ENCODE assay signal across 1 fruit fly cellular context in the genomic region with DNA sequence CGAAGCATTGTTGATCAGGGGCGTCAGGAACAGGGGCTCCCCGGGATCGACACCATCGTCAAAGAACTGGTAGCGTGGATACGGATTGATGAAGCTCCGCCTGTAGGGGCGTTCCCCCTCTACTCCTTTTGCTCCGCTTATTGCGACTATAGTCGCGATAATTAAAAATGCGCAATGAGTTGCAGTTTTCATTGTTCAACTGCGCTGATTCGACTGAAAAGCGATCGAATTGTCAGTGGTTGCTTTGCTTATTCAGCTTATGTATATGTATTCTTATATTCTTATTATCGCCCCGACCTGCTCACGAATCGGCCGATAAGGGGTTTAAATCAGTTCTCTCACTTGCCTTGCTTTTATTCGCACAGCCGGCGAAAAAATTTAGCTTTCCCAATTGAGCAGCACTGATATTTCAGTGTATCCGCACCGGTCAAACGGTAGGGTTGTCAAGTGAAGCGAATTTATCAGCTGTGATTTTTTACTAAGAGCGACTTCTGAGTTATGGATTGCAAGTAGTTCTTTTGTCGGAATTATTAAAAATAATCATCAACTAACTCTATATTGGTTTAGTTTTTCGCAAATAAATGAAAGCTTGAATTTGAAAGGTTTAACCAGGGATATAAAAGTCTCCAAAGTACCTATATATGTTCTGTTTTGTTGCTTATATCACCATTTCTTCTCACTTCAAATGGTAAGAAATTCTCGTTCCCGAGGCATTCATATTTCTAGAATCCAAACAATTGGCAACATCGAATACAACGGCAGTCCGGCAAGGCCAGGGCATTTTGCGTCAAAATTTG.
TF ChIP-seq lines count a peak whose summit lies in the region.

A gene (minus strand): TSS at position 415 of the 797 bp plus-strand sequence.
A gene (plus strand): TSS at position 518 of the 797 bp plus-strand sequence.

TF ChIP-seq in whole organism, embryonic, 481 proteins besides CTCF, POLR2A, EP300 and RAD21 (continued from another document and continues in another):
- no peak for TF ChIP-seq nerfin-2 (GFP tag; IDR thresholded peaks at IDR 0.05; lab: Robert Waterston, UW; ENCODE audit: partially characterized antibody)
- TF ChIP-seq oc (tag; optimal IDR thresholded peaks at IDR 0.05; lab: Kevin White, UChicago): no peak
- peak; percentile 67 for TF ChIP-seq CG4617 (GFP tag; optimal IDR thresholded peaks at IDR 0.05; lab: Kevin White, UChicago; ENCODE audit: borderline replicate concordance)
- peak; percentile 81 for TF ChIP-seq grau (tag; optimal IDR thresholded peaks at IDR 0.05; lab: Kevin White, UChicago)
- peak; percentile 83 for TF ChIP-seq al (GFP tag; IDR thresholded peaks at IDR 0.05; lab: Robert Waterston, UW)
- peak; percentile 38 for TF ChIP-seq Camta (GFP tag; optimal IDR thresholded peaks at IDR 0.05; lab: Kevin White, UChicago)
- TF ChIP-seq slbo (GFP tag; IDR thresholded peaks at IDR 0.05; lab: Robert Waterston, UW): peak; percentile 75
- no peak for TF ChIP-seq ap (GFP tag; IDR thresholded peaks at IDR 0.05; lab: Robert Waterston, UW)
- no peak for TF ChIP-seq ham (GFP tag; IDR thresholded peaks at IDR 0.05; lab: Robert Waterston, UW)
- peak; percentile 70 for TF ChIP-seq Oli (tag; optimal IDR thresholded peaks at IDR 0.05; lab: Kevin White, UChicago)
- TF ChIP-seq inv (GFP tag; IDR thresholded peaks at IDR 0.05; lab: Robert Waterston, UW; ENCODE audit: partially characterized antibody): no peak
- TF ChIP-seq lov (optimal IDR thresholded peaks at IDR 0.05; lab: Kevin White, UChicago): no peak
- no peak for TF ChIP-seq lov (GFP tag; IDR thresholded peaks at IDR 0.05; lab: Robert Waterston, UW)
- peak; percentile 68 for TF ChIP-seq CG30431 (GFP tag; optimal IDR thresholded peaks at IDR 0.05; lab: Kevin White, UChicago)
- TF ChIP-seq CG1792 (GFP tag; optimal IDR thresholded peaks at IDR 0.05; lab: Kevin White, UChicago): peak; percentile 36
- peak; percentile 69 for TF ChIP-seq CG14667 (GFP tag; IDR thresholded peaks at IDR 0.05; lab: Robert Waterston, UW)
- TF ChIP-seq lola (GFP tag; optimal IDR thresholded peaks at IDR 0.05; lab: Kevin White, UChicago): peak in 1 of 3 experiments; percentile 62
- TF ChIP-seq Eip74EF (GFP tag; optimal IDR thresholded peaks at IDR 0.05; lab: Kevin White, UChicago): no peak
- peak; percentile 83 for TF ChIP-seq nmo (GFP tag; optimal IDR thresholded peaks at IDR 0.05; lab: Kevin White, UChicago)
- TF ChIP-seq tap (tag; optimal IDR thresholded peaks at IDR 0.05; lab: Kevin White, UChicago): no peak
- TF ChIP-seq CG8924 (tag; optimal IDR thresholded peaks at IDR 0.05; lab: Kevin White, UChicago): peak; percentile 70
- peak; percentile 55 for TF ChIP-seq E2f2 (GFP tag; IDR thresholded peaks at IDR 0.05; lab: Robert Waterston, UW)
- no peak; the same call in 1 of the 3 replicates for TF ChIP-seq zfh1 (GFP tag; IDR thresholded peaks at IDR 0.05; lab: Robert Waterston, UW)
- TF ChIP-seq ind (GFP tag; optimal IDR thresholded peaks at IDR 0.05; lab: Kevin White, UChicago): peak; percentile 81
- TF ChIP-seq CG30020 (tag; optimal IDR thresholded peaks at IDR 0.05; lab: Kevin White, UChicago): peak; percentile 68
- peak; percentile 63 for TF ChIP-seq CG10209 (GFP tag; optimal IDR thresholded peaks at IDR 0.05; lab: Kevin White, UChicago)
- no peak for TF ChIP-seq amos (GFP tag; IDR thresholded peaks at IDR 0.05; lab: Robert Waterston, UW; ENCODE audit: partially characterized antibody)
- TF ChIP-seq pita (GFP tag; optimal IDR thresholded peaks at IDR 0.05; lab: Kevin White, UChicago): no peak
- TF ChIP-seq CG2678 (tag; optimal IDR thresholded peaks at IDR 0.05; lab: Kevin White, UChicago): peak; percentile 82
- TF ChIP-seq CG12769 (tag; optimal IDR thresholded peaks at IDR 0.05; lab: Kevin White, UChicago): no peak
- TF ChIP-seq CG14860 (GFP tag; IDR thresholded peaks at IDR 0.05; lab: Robert Waterston, UW; ENCODE audit: partially characterized antibody): no peak
- peak; percentile 33; the same call in 1 of the 2 replicates for TF ChIP-seq sens-2 (GFP tag; IDR thresholded peaks at IDR 0.05; lab: Robert Waterston, UW)
- peak; percentile 68 for TF ChIP-seq CG18619 (GFP tag; optimal IDR thresholded peaks at IDR 0.05; lab: Kevin White, UChicago)
- peak; percentile 58 for TF ChIP-seq CG17385 (GFP tag; optimal IDR thresholded peaks at IDR 0.05; lab: Kevin White, UChicago)
- peak; percentile 72 for TF ChIP-seq E2f1 (GFP tag; IDR thresholded peaks at IDR 0.05; lab: Robert Waterston, UW)
- peak; percentile 87 for TF ChIP-seq zf30C (GFP tag; optimal IDR thresholded peaks at IDR 0.05; lab: Kevin White, UChicago)
- 0 out of 2 replicates have a peak, but pooled peaks have one; percentile 37 for TF ChIP-seq seq (GFP tag; IDR thresholded peaks at IDR 0.05; lab: Robert Waterston, UW)
- peak in 1 of 3 experiments; percentile 14 for TF ChIP-seq Stat92E (GFP tag; optimal IDR thresholded peaks at IDR 0.05; lab: Kevin White, UChicago)
- no peak for TF ChIP-seq Hand (GFP tag; optimal IDR thresholded peaks at IDR 0.05; lab: Kevin White, UChicago)
- TF ChIP-seq BtbVII (GFP tag; optimal IDR thresholded peaks at IDR 0.05; lab: Kevin White, UChicago): peak; percentile 53
- TF ChIP-seq CG4424 (GFP tag; optimal IDR thresholded peaks at IDR 0.05; lab: Kevin White, UChicago): peak; percentile 76
- peak; percentile 84 for TF ChIP-seq CG2712 (tag; optimal IDR thresholded peaks at IDR 0.05; lab: Kevin White, UChicago)
- TF ChIP-seq chinmo (GFP tag; IDR thresholded peaks at IDR 0.05; lab: Robert Waterston, UW; ENCODE audit: partially characterized antibody): no peak
- TF ChIP-seq dimm (GFP tag; IDR thresholded peaks at IDR 0.05; lab: Robert Waterston, UW): no peak
- TF ChIP-seq CG13287 (GFP tag; IDR thresholded peaks at IDR 0.05; lab: Robert Waterston, UW; ENCODE audit: partially characterized antibody): peak; percentile 58; the same call in 1 of the 2 replicates
- TF ChIP-seq CG17186 (GFP tag; optimal IDR thresholded peaks at IDR 0.05; lab: Kevin White, UChicago): peak; percentile 39
- TF ChIP-seq CG3726 (GFP tag; IDR thresholded peaks at IDR 0.05; lab: Robert Waterston, UW): no peak; the same call in 2 of the 3 replicates
- no peak for TF ChIP-seq zen2 (GFP tag; IDR thresholded peaks at IDR 0.05; lab: Robert Waterston, UW; ENCODE audit: partially characterized antibody)
- no peak for TF ChIP-seq CG2889 (GFP tag; IDR thresholded peaks at IDR 0.05; lab: Robert Waterston, UW)
- TF ChIP-seq vvl (GFP tag; IDR thresholded peaks at IDR 0.05; lab: Robert Waterston, UW): peak; percentile 71; the same call in 1 of the 2 replicates
- peak; percentile 63 for TF ChIP-seq Elba2 (GFP tag; optimal IDR thresholded peaks at IDR 0.05; lab: Kevin White, UChicago)
- TF ChIP-seq unpg (GFP tag; optimal IDR thresholded peaks at IDR 0.05; lab: Kevin White, UChicago): peak; percentile 68
- TF ChIP-seq ro (GFP tag; IDR thresholded peaks at IDR 0.05; lab: Robert Waterston, UW): 0 out of 2 replicates have a peak, but pooled peaks have one; percentile 12
- TF ChIP-seq CG16815 (GFP tag; optimal IDR thresholded peaks at IDR 0.05; lab: Kevin White, UChicago): peak; percentile 54
- no peak for TF ChIP-seq Dip2 (GFP tag; IDR thresholded peaks at IDR 0.05; lab: Robert Waterston, UW)
- TF ChIP-seq tna (GFP tag; IDR thresholded peaks at IDR 0.05; lab: Robert Waterston, UW; ENCODE audit: partially characterized antibody): 0 out of 2 replicates have a peak, but pooled peaks have one; percentile 46
- peak; percentile 66 for TF ChIP-seq HmgZ (tag; optimal IDR thresholded peaks at IDR 0.05; lab: Kevin White, UChicago)
- no peak for TF ChIP-seq CG15073 (GFP tag; optimal IDR thresholded peaks at IDR 0.05; lab: Kevin White, UChicago)
- TF ChIP-seq CG42726 (GFP tag; IDR thresholded peaks at IDR 0.05; lab: Robert Waterston, UW; ENCODE audit: partially characterized antibody): no peak
- TF ChIP-seq az2 (GFP tag; optimal IDR thresholded peaks at IDR 0.05; lab: Kevin White, UChicago): peak; percentile 64
- TF ChIP-seq CG9932 (GFP tag; IDR thresholded peaks at IDR 0.05; lab: Robert Waterston, UW): peak; percentile 71
- no peak for TF ChIP-seq Dfd (GFP tag; optimal IDR thresholded peaks at IDR 0.05; lab: Kevin White, UChicago)
- peak; percentile 51 for TF ChIP-seq CG12071 (GFP tag; optimal IDR thresholded peaks at IDR 0.05; lab: Kevin White, UChicago)
- TF ChIP-seq CG15601 (tag; optimal IDR thresholded peaks at IDR 0.05; lab: Kevin White, UChicago): peak; percentile 70
- TF ChIP-seq CG33557 (GFP tag; optimal IDR thresholded peaks at IDR 0.05; lab: Kevin White, UChicago): peak; percentile 62
- 0 out of 2 replicates have a peak, but pooled peaks have one; percentile 35 for TF ChIP-seq peb (GFP tag; IDR thresholded peaks at IDR 0.05; lab: Robert Waterston, UW)
- peak; percentile 61 for TF ChIP-seq CG10979 (tag; optimal IDR thresholded peaks at IDR 0.05; lab: Kevin White, UChicago)
- TF ChIP-seq jing (GFP tag; optimal IDR thresholded peaks at IDR 0.05; lab: Kevin White, UChicago): peak; percentile 23
- TF ChIP-seq CG8478 (optimal IDR thresholded peaks at IDR 0.05; lab: Kevin White, UChicago): no peak
- TF ChIP-seq CG33213 (GFP tag; optimal IDR thresholded peaks at IDR 0.05; lab: Kevin White, UChicago): peak; percentile 69
- TF ChIP-seq CG1832 (GFP tag; optimal IDR thresholded peaks at IDR 0.05; lab: Kevin White, UChicago): no peak
- no peak for TF ChIP-seq Ravus (GFP tag; IDR thresholded peaks at IDR 0.05; lab: Robert Waterston, UW)
- no peak for TF ChIP-seq CG1603 (tag; optimal IDR thresholded peaks at IDR 0.05; lab: Kevin White, UChicago)
- peak; percentile 59 for TF ChIP-seq CG32772 (GFP tag; IDR thresholded peaks at IDR 0.05; lab: Robert Waterston, UW)
- peak; percentile 57 for TF ChIP-seq Six4 (GFP tag; optimal IDR thresholded peaks at IDR 0.05; lab: Kevin White, UChicago)
- TF ChIP-seq CG7556 (GFP tag; optimal IDR thresholded peaks at IDR 0.05; lab: Kevin White, UChicago): peak; percentile 70
- peak; percentile 50 for TF ChIP-seq Fer2 (tag; optimal IDR thresholded peaks at IDR 0.05; lab: Kevin White, UChicago)
- TF ChIP-seq Hr3 (GFP tag; optimal IDR thresholded peaks at IDR 0.05; lab: Kevin White, UChicago): peak; percentile 72
- peak; percentile 82 for TF ChIP-seq CG7372 (GFP tag; IDR thresholded peaks at IDR 0.05; lab: Robert Waterston, UW)
- TF ChIP-seq CG4328 (GFP tag; optimal IDR thresholded peaks at IDR 0.05; lab: Kevin White, UChicago): peak; percentile 68
- peak; percentile 56; the same call in 1 of the 3 replicates for TF ChIP-seq knrl (GFP tag; IDR thresholded peaks at IDR 0.05; lab: Robert Waterston, UW; ENCODE audit: partially characterized antibody)
- TF ChIP-seq slp2 (GFP tag; optimal IDR thresholded peaks at IDR 0.05; lab: Kevin White, UChicago): peak; percentile 58
- peak; percentile 74 for TF ChIP-seq CG9437 (GFP tag; optimal IDR thresholded peaks at IDR 0.05; lab: Kevin White, UChicago)
- TF ChIP-seq zen (tag; optimal IDR thresholded peaks at IDR 0.05; lab: Kevin White, UChicago): peak; percentile 72
- no peak; the same call in 2 of the 3 replicates for TF ChIP-seq Mrtf (GFP tag; IDR thresholded peaks at IDR 0.05; lab: Robert Waterston, UW)
- TF ChIP-seq CkIIα-i1 (GFP tag; IDR thresholded peaks at IDR 0.05; lab: Robert Waterston, UW): no peak
- peak; percentile 76 for TF ChIP-seq H15 (GFP tag; IDR thresholded peaks at IDR 0.05; lab: Robert Waterston, UW)
- TF ChIP-seq Rfx (GFP tag; IDR thresholded peaks at IDR 0.05; lab: Robert Waterston, UW): peak; percentile 87
- TF ChIP-seq Nf-YC (tag; optimal IDR thresholded peaks at IDR 0.05; lab: Kevin White, UChicago): peak; percentile 83
- TF ChIP-seq crol (GFP tag; IDR thresholded peaks at IDR 0.05; lab: Robert Waterston, UW): no peak
- TF ChIP-seq bbx (GFP tag; IDR thresholded peaks at IDR 0.05; lab: Robert Waterston, UW; ENCODE audit: partially characterized antibody): no peak
- TF ChIP-seq dmrt11E (tag; optimal IDR thresholded peaks at IDR 0.05; lab: Kevin White, UChicago): peak; percentile 47
- peak; percentile 51 for TF ChIP-seq caup (GFP tag; optimal IDR thresholded peaks at IDR 0.05; lab: Kevin White, UChicago; ENCODE audit: severe bottlenecking)
- peak; percentile 22 for TF ChIP-seq CG9797 (GFP tag; optimal IDR thresholded peaks at IDR 0.05; lab: Kevin White, UChicago)
- TF ChIP-seq CG16813 (GFP tag; IDR thresholded peaks at IDR 0.05; lab: Robert Waterston, UW; ENCODE audit: partially characterized antibody): no peak
- peak; percentile 46 for TF ChIP-seq nom (GFP tag; optimal IDR thresholded peaks at IDR 0.05; lab: Kevin White, UChicago)
- no peak for TF ChIP-seq otp (GFP tag; IDR thresholded peaks at IDR 0.05; lab: Robert Waterston, UW)
- TF ChIP-seq CG31441 (GFP tag; IDR thresholded peaks at IDR 0.05; lab: Robert Waterston, UW): peak; percentile 92
- TF ChIP-seq CG6175 (GFP tag; IDR thresholded peaks at IDR 0.05; lab: Robert Waterston, UW): peak; percentile 44; the same call in 1 of the 3 replicates
- peak; percentile 83; the same call in 3 of the 4 replicates for TF ChIP-seq Gug (GFP tag; IDR thresholded peaks at IDR 0.05; lab: Robert Waterston, UW)
- peak; percentile 76 for TF ChIP-seq corto (GFP tag; optimal IDR thresholded peaks at IDR 0.05; lab: Kevin White, UChicago)
- peak; percentile 54; the same call in 1 of the 3 replicates for TF ChIP-seq ken (GFP tag; IDR thresholded peaks at IDR 0.05; lab: Robert Waterston, UW)
- TF ChIP-seq CG3065 (GFP tag; optimal IDR thresholded peaks at IDR 0.05; lab: Kevin White, UChicago): peak; percentile 28
- peak; percentile 75 for TF ChIP-seq NfI (GFP tag; optimal IDR thresholded peaks at IDR 0.05; lab: Kevin White, UChicago)
- peak; percentile 63 for TF ChIP-seq CG9727 (GFP tag; optimal IDR thresholded peaks at IDR 0.05; lab: Kevin White, UChicago)
- TF ChIP-seq CG8290 (GFP tag; optimal IDR thresholded peaks at IDR 0.05; lab: Kevin White, UChicago): peak; percentile 41
- peak; percentile 21 to 67 for TF ChIP-seq CG8290 (tag; optimal IDR thresholded peaks at IDR 0.05; lab: Kevin White, UChicago)
- TF ChIP-seq ab (GFP tag; optimal IDR thresholded peaks at IDR 0.05; lab: Kevin White, UChicago): no peak
- peak; percentile 35; the same call in 1 of the 2 replicates for TF ChIP-seq Oaz (GFP tag; IDR thresholded peaks at IDR 0.05; lab: Robert Waterston, UW)
- TF ChIP-seq dati (GFP tag; IDR thresholded peaks at IDR 0.05; lab: Robert Waterston, UW): peak; percentile 15; the same call in 1 of the 2 replicates
- peak; percentile 65 for TF ChIP-seq CG10147 (GFP tag; optimal IDR thresholded peaks at IDR 0.05; lab: Kevin White, UChicago)
- TF ChIP-seq CoRest (tag; optimal IDR thresholded peaks at IDR 0.05; lab: Kevin White, UChicago): peak; percentile 85
- TF ChIP-seq Dek (tag; optimal IDR thresholded peaks at IDR 0.05; lab: Kevin White, UChicago): peak; percentile 72
- peak; percentile 81 for TF ChIP-seq CG15269 (tag; optimal IDR thresholded peaks at IDR 0.05; lab: Kevin White, UChicago)
- TF ChIP-seq D19B (GFP tag; optimal IDR thresholded peaks at IDR 0.05; lab: Kevin White, UChicago): peak; percentile 56
- no peak for TF ChIP-seq gsb (GFP tag; IDR thresholded peaks at IDR 0.05; lab: Robert Waterston, UW)
